Worm (Caenorhabditis elegans) whole organism, L3 larva: ENCODE results near the gene T25B2.2.

ENCODE experiments used
- ZK546.5 ChIP-seq: sonication (generic microtip); optimal IDR thresholded peaks from 2 replicates; lab custom pipeline; 2017; ENCODE audit warnings: missing biosample characterization, missing genetic modification characterization
- aly-2 ChIP-seq: fragments of 150-350 bp; optimal IDR thresholded peaks from 2 replicates; lab custom pipeline; 2014; ENCODE audit warnings: missing biosample characterization, missing genetic modification characterization
- fos-1 ChIP-seq: fragments of 150-350 bp; optimal IDR thresholded peaks from 2 replicates; lab custom pipeline; 2014; ENCODE audit warnings: missing biosample characterization, missing genetic modification characterization

DNA sequence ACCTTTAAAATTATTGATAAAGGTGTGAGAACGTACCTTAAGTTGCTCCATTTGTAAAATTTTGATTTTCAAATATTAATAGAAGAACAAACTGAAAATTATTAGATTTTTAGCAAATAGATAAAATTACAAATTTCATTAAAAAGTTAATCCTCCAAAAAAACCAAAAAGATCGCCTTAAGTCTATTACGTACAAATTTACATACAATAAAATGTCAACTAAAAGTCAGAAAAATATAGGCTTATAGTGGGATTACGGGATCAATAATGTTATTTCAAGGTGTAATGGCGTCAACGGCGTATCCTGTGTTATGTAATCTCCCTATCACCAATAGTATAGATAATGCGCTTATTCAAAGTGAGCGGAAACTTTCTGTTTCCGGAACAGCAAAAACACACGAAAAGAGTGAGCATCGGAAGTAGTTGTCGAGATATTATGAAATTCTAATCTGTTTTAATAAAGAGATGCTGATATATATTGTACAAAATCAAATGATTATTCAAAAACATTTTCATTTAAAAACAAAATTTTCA is 24.8 kb downstream of the T25B2.2 start, which contains the start of gene ceh-54:
- no peak for TF ChIP-seq ZK546.5
- no peak for TF ChIP-seq aly-2 (tag; lab: Kevin White, UChicago)
- TF ChIP-seq fos-1 (tag; lab: Kevin White, UChicago), result no peak
